Fruit fly (Drosophila melanogaster) whole organism, embryonic: ENCODE data around the gene CG4025.

Experiments used
- CG10147 ChIP-seq: fragments of 200-800 bp; sonication (Bioruptor generic); optimal IDR thresholded peaks from 2 replicates; lab custom pipeline; 2019; ENCODE audit warnings: missing biosample characterization, mild to moderate bottlenecking, missing genetic modification characterization, moderate library complexity
- CG13123 ChIP-seq: fragments of 200-800 bp; sonication (Bioruptor generic); optimal IDR thresholded peaks from 2 replicates; lab custom pipeline; 2016; ENCODE audit warnings: missing biosample characterization, missing genetic modification characterization
- CG34422 ChIP-seq: fragments of 200-800 bp; sonication (Bioruptor generic); IDR thresholded peaks from 3 replicates; pipeline ENCODE4 v1.3.6; 2022; ENCODE audit warnings: missing biosample characterization, missing genetic modification characterization
- CG3847 ChIP-seq: fragments of 200-800 bp; sonication (Bioruptor generic); IDR thresholded peaks from 2 replicates; pipeline ENCODE4 v1.3.6; 2022; ENCODE audit warnings: missing biosample characterization, missing genetic modification characterization
- D19A ChIP-seq: fragments of 200-800 bp; optimal IDR thresholded peaks from 3 replicates; lab custom pipeline; 2019; ENCODE audit warnings: missing biosample characterization, mild to moderate bottlenecking, missing genetic modification characterization, moderate library complexity
- Dip3 ChIP-seq: fragments of 200-800 bp; sonication (Bioruptor generic); optimal IDR thresholded peaks from 3 replicates; lab custom pipeline; 2016; ENCODE audit warnings: missing biosample characterization, missing genetic modification characterization
- dm ChIP-seq: fragments of 200-800 bp; sonication (Bioruptor generic); optimal IDR thresholded peaks from 3 replicates; lab custom pipeline; 2016; ENCODE audit warnings: missing biosample characterization, missing genetic modification characterization
- exex ChIP-seq: fragments of 200-800 bp; sonication (Bioruptor generic); optimal IDR thresholded peaks from 4 replicates; lab custom pipeline; 2018; ENCODE audit warnings: missing biosample characterization, mild to moderate bottlenecking, missing genetic modification characterization, moderate library complexity
- gt ChIP-seq: fragments of 200-800 bp; sonication (Bioruptor generic); IDR thresholded peaks from 2 replicates; pipeline ENCODE4 v1.3.6; 2022; ENCODE audit warnings: missing biosample characterization, missing genetic modification characterization
- jumu ChIP-seq: fragments of 200-800 bp; sonication (Bioruptor generic); optimal IDR thresholded peaks from 3 replicates; lab custom pipeline; 2016; ENCODE audit warnings: missing biosample characterization, missing genetic modification characterization
- ken ChIP-seq: fragments of 200-800 bp; sonication (Bioruptor generic); IDR thresholded peaks from 3 replicates; pipeline ENCODE4 v1.3.6; 2022; ENCODE audit warnings: missing biosample characterization, missing genetic modification characterization
- repo ChIP-seq: fragments of 200-800 bp; sonication (Bioruptor generic); optimal IDR thresholded peaks from 2 replicates; lab custom pipeline; 2016; ENCODE audit warnings: missing biosample characterization, missing genetic modification characterization
- slbo ChIP-seq: fragments of 200-800 bp; sonication (Bioruptor generic); IDR thresholded peaks from 2 replicates; pipeline ENCODE4 v1.3.6; 2022; ENCODE audit warnings: missing biosample characterization, missing genetic modification characterization
- stc ChIP-seq: fragments of 200-800 bp; sonication (Bioruptor generic); IDR thresholded peaks from 2 replicates; pipeline ENCODE4 v1.3.6; 2022; ENCODE audit warnings: missing biosample characterization, missing genetic modification characterization

dm6 chrX:2066259-2066658 lies 10.5 kb upstream of the CG4025 start, which contains the start of gene CG14054:
- no peak for TF ChIP-seq CG13123 (GFP tag; lab: Kevin White, UChicago)
- TF ChIP-seq slbo (GFP tag; lab: Robert Waterston, UW) = no peak
- no peak for TF ChIP-seq repo (GFP tag; lab: Kevin White, UChicago)
- no peak for TF ChIP-seq jumu
- TF ChIP-seq dm (GFP tag; lab: Kevin White, UChicago) = no peak
- TF ChIP-seq stc (GFP tag; lab: Robert Waterston, UW) = no peak
- TF ChIP-seq exex = no peak
- no peak for TF ChIP-seq CG10147 (GFP tag; lab: Kevin White, UChicago)
- TF ChIP-seq ken (GFP tag; lab: Robert Waterston, UW) = no peak
- TF ChIP-seq Dip3 (GFP tag; lab: Kevin White, UChicago) = no peak
- TF ChIP-seq gt = no peak
- no peak for TF ChIP-seq CG34422 (GFP tag; lab: Robert Waterston, UW)
- TF ChIP-seq CG3847 (GFP tag; lab: Robert Waterston, UW) = no peak
- no peak for TF ChIP-seq D19A (tag; lab: Kevin White, UChicago)
